Worm (Caenorhabditis elegans): ENCODE results near the gene C01G12.9.
A peak's percentile ranks its signal among the peaks of the same experiment; 100 is the strongest.

Gene C01G12.9

DNA sequence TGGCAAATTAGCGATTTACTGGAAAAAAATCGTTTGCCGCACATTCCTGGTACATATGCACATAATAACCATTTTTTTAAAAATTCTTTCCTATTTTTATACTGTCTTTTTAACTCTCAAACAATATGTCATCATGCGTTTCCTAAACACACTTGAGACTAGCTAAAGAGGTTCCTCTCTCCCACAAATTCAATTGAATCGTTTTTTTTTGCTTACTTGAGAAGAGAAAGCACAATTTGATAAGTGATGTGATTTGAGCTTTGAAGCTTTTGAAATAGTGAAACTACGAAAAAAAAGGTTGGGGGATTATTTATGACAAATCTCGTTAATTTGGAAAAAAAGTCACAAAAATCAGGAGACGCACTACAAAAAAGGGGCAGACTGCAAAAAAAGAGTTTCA is 23.8 kb upstream of the C01G12.9 start:
- TF ChIP-seq fkh-10 (GFP tag; optimal IDR thresholded peaks at IDR 0.05) = peak; percentile 55
- TF ChIP-seq ceh-88 (GFP tag; IDR thresholded peaks at IDR 0.05) = no peak
- no peak for TF ChIP-seq C34B4.2 (tag; optimal IDR thresholded peaks at IDR 0.05)

DNA sequence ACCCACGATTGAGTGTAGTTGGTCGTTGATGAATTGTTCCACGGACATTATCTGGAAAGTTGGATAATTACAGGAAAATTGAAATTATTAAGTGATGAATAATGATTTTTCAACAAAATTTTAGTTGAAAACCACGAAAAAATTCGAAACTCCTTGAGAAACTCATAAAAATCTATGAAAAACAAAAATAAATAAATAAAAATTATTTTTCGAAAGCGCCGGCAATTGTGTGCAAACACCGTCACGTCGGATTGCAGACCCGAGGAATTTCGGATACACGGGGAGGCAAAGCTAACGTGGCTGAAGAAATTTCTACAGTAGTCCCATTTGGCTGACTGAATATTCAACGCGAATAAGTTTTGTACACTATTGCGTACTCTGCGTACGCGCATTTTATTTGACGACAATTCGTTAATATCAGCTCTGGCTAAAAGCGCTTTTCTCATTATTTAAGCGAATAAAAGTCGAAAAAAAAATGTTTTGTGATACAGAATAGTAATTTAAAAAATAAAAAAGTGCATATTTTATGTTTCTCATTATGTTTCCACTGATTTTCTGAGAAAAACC is 17.2 kb upstream of the C01G12.9 start, which contains the start of gene mog-4:
TSS of gene mog-4 (minus strand) at position 51 of the 567 bp plus-strand sequence.
- TF ChIP-seq dpl-1 (GFP tag; optimal IDR thresholded peaks at IDR 0.05) = peak; percentile 74 to 83 (median 77)
- peak; percentile 81 for TF ChIP-seq unc-130 (tag; optimal IDR thresholded peaks at IDR 0.05)
- TF ChIP-seq aha-1 (tag; optimal IDR thresholded peaks at IDR 0.05) = peak; percentile 6
- TF ChIP-seq jun-1 (tag; optimal IDR thresholded peaks at IDR 0.05) = peak; percentile 74
- TF ChIP-seq nhr-77 (tag; optimal IDR thresholded peaks at IDR 0.05) = peak; percentile 95
- peak; percentile 99 for TF ChIP-seq nhr-71 (tag; optimal IDR thresholded peaks at IDR 0.05)
- TF ChIP-seq snpc-4 (tag; optimal IDR thresholded peaks at IDR 0.05) = peak; percentile 77
- TF ChIP-seq mdl-1 (tag; optimal IDR thresholded peaks at IDR 0.05) = peak in 1 of 2 experiments; percentile 81
- TF ChIP-seq hlh-4 (tag; optimal IDR thresholded peaks at IDR 0.05) = peak; percentile 67
- peak; percentile 97 for TF ChIP-seq lin-14 (GFP tag; optimal IDR thresholded peaks at IDR 0.05)
- peak; percentile 69 to 86 for TF ChIP-seq lin-35 (GFP tag; optimal IDR thresholded peaks at IDR 0.05)
- TF ChIP-seq lin-15B (tag; optimal IDR thresholded peaks at IDR 0.05) = peak; percentile 73
- peak; percentile 100 for TF ChIP-seq unc-98 (GFP tag; IDR thresholded peaks at IDR 0.05)
- peak; percentile 45 for TF ChIP-seq aly-2 (tag; optimal IDR thresholded peaks at IDR 0.05)
- TF ChIP-seq efl-3 (GFP tag; optimal IDR thresholded peaks at IDR 0.05) = peak; percentile 73
- TF ChIP-seq ceh-82 (tag; optimal IDR thresholded peaks at IDR 0.05) = peak; percentile 61 to 74 (median 63)
- peak; percentile 83 for TF ChIP-seq sup-37 (GFP tag; optimal IDR thresholded peaks at IDR 0.05)
- peak; percentile 98 for TF ChIP-seq nhr-85 (tag)
- TF ChIP-seq C34B4.2 (tag; optimal IDR thresholded peaks at IDR 0.05) = peak; percentile 54
- TF ChIP-seq ceh-63 (GFP tag; optimal IDR thresholded peaks at IDR 0.05) = peak; percentile 93
- TF ChIP-seq lsy-2 (tag; optimal IDR thresholded peaks at IDR 0.05) = peak; percentile 98
- TF ChIP-seq C16A3.4 (tag; optimal IDR thresholded peaks at IDR 0.05) = peak; percentile 82
- peak; percentile 19 for TF ChIP-seq hpl-2 (GFP tag; optimal IDR thresholded peaks at IDR 0.05)
- peak; percentile 91 for TF ChIP-seq vab-15 (tag; optimal IDR thresholded peaks at IDR 0.05)
- peak; percentile 46 for TF ChIP-seq nhr-237 (tag; optimal IDR thresholded peaks at IDR 0.05)
- peak; percentile 71 for TF ChIP-seq lin-13 (GFP tag; optimal IDR thresholded peaks at IDR 0.05)
- TF ChIP-seq fos-1 (tag; optimal IDR thresholded peaks at IDR 0.05) = peak; percentile 26
- TF ChIP-seq C04F5.9 (tag; optimal IDR thresholded peaks at IDR 0.05) = peak; percentile 97
- TF ChIP-seq lir-3 (tag; optimal IDR thresholded peaks at IDR 0.05; ENCODE audit: poor library complexity) = peak; percentile 99
- peak; percentile 96 for TF ChIP-seq egl-13 (tag; optimal IDR thresholded peaks at IDR 0.05)
- TF ChIP-seq blmp-1 (tag; optimal IDR thresholded peaks at IDR 0.05) = peak; percentile 49
- peak; percentile 33 for TF ChIP-seq skn-1 (tag; optimal IDR thresholded peaks at IDR 0.05)
- TF ChIP-seq mep-1 (tag; optimal IDR thresholded peaks at IDR 0.05) = peak; percentile 88
- peak; percentile 34 for TF ChIP-seq ces-1 (GFP tag; optimal IDR thresholded peaks at IDR 0.05)
- TF ChIP-seq zip-4 (GFP tag; optimal IDR thresholded peaks at IDR 0.05) = peak; percentile 85
- peak; percentile 63 for TF ChIP-seq ztf-4 (tag; optimal IDR thresholded peaks at IDR 0.05)
- peak; percentile 99 for TF ChIP-seq nhr-47 (tag; optimal IDR thresholded peaks at IDR 0.05)
- TF ChIP-seq ets-5 (GFP tag; IDR thresholded peaks at IDR 0.05) = peak; percentile 92; the same call in 1 of the 2 replicates
- peak; percentile 97 for TF ChIP-seq unc-86 (tag; optimal IDR thresholded peaks at IDR 0.05)
- peak; percentile 93 for TF ChIP-seq F16B12.6 (tag; optimal IDR thresholded peaks at IDR 0.05)
- TF ChIP-seq ceh-88 (GFP tag; IDR thresholded peaks at IDR 0.05) = peak; percentile 100
- TF ChIP-seq grh-1 (GFP tag; IDR thresholded peaks at IDR 0.05) = peak; percentile 99
- peak; percentile 65 for TF ChIP-seq fkh-10 (GFP tag; optimal IDR thresholded peaks at IDR 0.05)
- TF ChIP-seq fkh-8 (tag; optimal IDR thresholded peaks at IDR 0.05) = peak; percentile 98
- peak; percentile 95 for TF ChIP-seq ceh-8 (GFP tag; optimal IDR thresholded peaks at IDR 0.05)
- peak; percentile 93 for TF ChIP-seq sox-4 (tag; optimal IDR thresholded peaks at IDR 0.05)
- peak; percentile 38 for TF ChIP-seq lin-39 (tag; optimal IDR thresholded peaks at IDR 0.05)
- peak; percentile 85 to 86 for TF ChIP-seq efl-1 (optimal IDR thresholded peaks at IDR 0.05)
- peak; percentile 77 to 98 for TF ChIP-seq efl-1 (GFP tag; optimal IDR thresholded peaks at IDR 0.05 in 1 of 2)
- TF ChIP-seq elt-2 (tag; optimal IDR thresholded peaks at IDR 0.05) = peak; percentile 86

All from whole organism, L1 larva.